Worm (Caenorhabditis elegans): Measurements from ENCODE around the gene C38C3.3.

ce11 chrV:1460069-1460468 is 35.4 kb upstream of the C38C3.3 start, which contains the start of gene hacd-1:
- TF ChIP-seq flt-1 (GFP tag; IDR thresholded peaks at IDR 0.05) = no peak
- no peak for TF ChIP-seq med-1 (GFP tag; optimal IDR thresholded peaks at IDR 0.05; ENCODE audit: insufficient read depth)
- no peak for TF ChIP-seq ref-1 (GFP tag; conservative IDR thresholded peaks at IDR 0.05)
- no peak for TF ChIP-seq T22C8.4 (GFP tag; IDR thresholded peaks at IDR 0.05)
- TF ChIP-seq klf-2 (GFP tag; conservative IDR thresholded peaks at IDR 0.05) = no peak
- no peak for TF ChIP-seq tab-1 (GFP tag; IDR thresholded peaks at IDR 0.05)
- no peak for TF ChIP-seq ztf-23 (GFP tag; IDR thresholded peaks at IDR 0.05)

Measured in whole organism, midembryonic.